Fruit fly (Drosophila melanogaster): Measurements from ENCODE around the gene nonA-l.

The nonA-l gene

dm6 chr3R:16646952-16647715, 7.1 kb downstream of the nonA-l start, which contains the start of the genes CG10324 and CCT3 (continued):
- TF ChIP-seq gfzf (GFP tag; optimal IDR thresholded peaks at IDR 0.05): no peak
- TF ChIP-seq Deaf1 (tag; optimal IDR thresholded peaks at IDR 0.05): no peak
- TF ChIP-seq CG14965 (GFP tag; optimal IDR thresholded peaks at IDR 0.05; ENCODE audit: borderline replicate concordance): no peak
- no peak for TF ChIP-seq bowl (GFP tag; IDR thresholded peaks at IDR 0.05)
- no peak for TF ChIP-seq pan (optimal IDR thresholded peaks at IDR 0.05)
- TF ChIP-seq pan (GFP tag; optimal IDR thresholded peaks at IDR 0.05 in 1 of 2, IDR thresholded peaks at IDR 0.05 in 1 of 2): peak in 1 of 2 experiments; percentile 72
- peak; percentile 55 to 59 for TF ChIP-seq dpn (GFP tag; optimal IDR thresholded peaks at IDR 0.05)
- TF ChIP-seq phol (tag; optimal IDR thresholded peaks at IDR 0.05): peak; percentile 84
- peak; percentile 72 for TF ChIP-seq lilli (GFP tag; optimal IDR thresholded peaks at IDR 0.05)
- no peak for TF ChIP-seq CG12744 (GFP tag; optimal IDR thresholded peaks at IDR 0.05)
- TF ChIP-seq h (optimal IDR thresholded peaks at IDR 0.05): no peak
- no peak for TF ChIP-seq oc (tag; optimal IDR thresholded peaks at IDR 0.05)
- TF ChIP-seq CG12659 (GFP tag; optimal IDR thresholded peaks at IDR 0.05): peak; percentile 61
- TF ChIP-seq CG15269 (tag; optimal IDR thresholded peaks at IDR 0.05): peak; percentile 79
- TF ChIP-seq fu2 (GFP tag; optimal IDR thresholded peaks at IDR 0.05): peak; percentile 39
- TF ChIP-seq CG17802 (tag; optimal IDR thresholded peaks at IDR 0.05): peak; percentile 56
- TF ChIP-seq Atf6 (GFP tag; IDR thresholded peaks at IDR 0.05): peak; percentile 64; the same call in 1 of the 2 replicates
- no peak for TF ChIP-seq Antp (GFP tag; optimal IDR thresholded peaks at IDR 0.05)
- TF ChIP-seq row (GFP tag; IDR thresholded peaks at IDR 0.05): peak; percentile 55
- peak; percentile 4 for TF ChIP-seq gcm2 (GFP tag; optimal IDR thresholded peaks at IDR 0.05)
- no peak for TF ChIP-seq CG6175 (GFP tag; IDR thresholded peaks at IDR 0.05)
- no peak for TF ChIP-seq CG15479 (GFP tag; optimal IDR thresholded peaks at IDR 0.05)
- TF ChIP-seq zen (tag; optimal IDR thresholded peaks at IDR 0.05): peak; percentile 41
- peak; percentile 49 for TF ChIP-seq sisA (GFP tag; IDR thresholded peaks at IDR 0.05)
- TF ChIP-seq CG7928 (GFP tag; optimal IDR thresholded peaks at IDR 0.05): peak; percentile 26
- TF ChIP-seq grau (tag; optimal IDR thresholded peaks at IDR 0.05): peak; percentile 78
- peak; percentile 50 for TF ChIP-seq pho (GFP tag; optimal IDR thresholded peaks at IDR 0.05)
- TF ChIP-seq CG1792 (GFP tag; optimal IDR thresholded peaks at IDR 0.05): peak; percentile 9
- no peak for TF ChIP-seq mirr (GFP tag; optimal IDR thresholded peaks at IDR 0.05)
- no peak for TF ChIP-seq gro (GFP tag; optimal IDR thresholded peaks at IDR 0.05)
- no peak for TF ChIP-seq CG33213 (GFP tag; optimal IDR thresholded peaks at IDR 0.05)
- TF ChIP-seq CG18599 (GFP tag; optimal IDR thresholded peaks at IDR 0.05): no peak
- no peak for TF ChIP-seq CG17186 (GFP tag; optimal IDR thresholded peaks at IDR 0.05)
- no peak for TF ChIP-seq TFAM (GFP tag; optimal IDR thresholded peaks at IDR 0.05)
- TF ChIP-seq Dad (GFP tag; optimal IDR thresholded peaks at IDR 0.05): no peak
- no peak for TF ChIP-seq da (GFP tag; optimal IDR thresholded peaks at IDR 0.05)
- no peak for TF ChIP-seq prd (optimal IDR thresholded peaks at IDR 0.05)
- TF ChIP-seq prd (GFP tag; IDR thresholded peaks at IDR 0.05): peak; percentile 65; the same call in 2 of the 3 replicates
- TF ChIP-seq unc-4 (GFP tag; IDR thresholded peaks at IDR 0.05; ENCODE audit: partially characterized antibody): peak; percentile 67
- TF ChIP-seq Hsf (GFP tag; optimal IDR thresholded peaks at IDR 0.05): peak; percentile 66
- TF ChIP-seq tgo (GFP tag; IDR thresholded peaks at IDR 0.05): peak; percentile 47; the same call in 1 of the 3 replicates
- peak; percentile 71 for TF ChIP-seq Sry-δ (GFP tag; optimal IDR thresholded peaks at IDR 0.05)
- 0 out of 3 replicates have a peak, but pooled peaks have one; percentile 34 for TF ChIP-seq C15 (GFP tag; IDR thresholded peaks at IDR 0.05)
- TF ChIP-seq kah (GFP tag; optimal IDR thresholded peaks at IDR 0.05): peak; percentile 26
- no peak for TF ChIP-seq CG11398 (GFP tag; optimal IDR thresholded peaks at IDR 0.05)
- TF ChIP-seq CG13624 (GFP tag; optimal IDR thresholded peaks at IDR 0.05): peak; percentile 19
- TF ChIP-seq sna (GFP tag; IDR thresholded peaks at IDR 0.05; ENCODE audit: partially characterized antibody): peak; percentile 66
- TF ChIP-seq CG8089 (GFP tag; optimal IDR thresholded peaks at IDR 0.05): no peak
- peak; percentile 87 for TF ChIP-seq CG17361 (GFP tag; IDR thresholded peaks at IDR 0.05)
- no peak for TF ChIP-seq CG1647 (GFP tag; optimal IDR thresholded peaks at IDR 0.05)
- TF ChIP-seq Bteb2 (GFP tag; optimal IDR thresholded peaks at IDR 0.05): peak; percentile 45

Measured in whole organism, embryonic.